Worm (Caenorhabditis elegans) whole organism, L1 larva: ENCODE results near the gene Y39A1A.2.
A peak's percentile ranks its signal among the peaks of the same experiment; 100 is the strongest.

Experiments used
- C34B4.2 ChIP-seq: sonication (generic microtip); optimal IDR thresholded peaks from 2 replicates; lab custom pipeline; 2017; ENCODE audit warnings: mild to moderate bottlenecking, missing genetic modification characterization, missing compliant biosample characterization
- F16B12.6 ChIP-seq: fragments of 150-350 bp; optimal IDR thresholded peaks from 2 replicates; lab custom pipeline; 2014; ENCODE audit warnings: missing biosample characterization, missing genetic modification characterization
- Y116A8C.19 ChIP-seq: sonication (generic microtip); optimal IDR thresholded peaks from 2 replicates; lab custom pipeline; 2016; ENCODE audit warnings: missing compliant biosample characterization, missing genetic modification characterization, borderline replicate concordance
- aha-1 ChIP-seq: fragments of 150-350 bp; optimal IDR thresholded peaks from 2 replicates; lab custom pipeline; 2014; ENCODE audit warnings: missing biosample characterization, missing genetic modification characterization
- aly-2 ChIP-seq: fragments of 150-350 bp; optimal IDR thresholded peaks from 2 replicates; lab custom pipeline; 2014; ENCODE audit warnings: missing biosample characterization, missing genetic modification characterization
- ama-1 ChIP-seq: fragments of 150-350 bp; optimal IDR thresholded peaks from 2 replicates; lab custom pipeline; 2014
- blmp-1 ChIP-seq: fragments of 150-350 bp; optimal IDR thresholded peaks from 2 replicates; lab custom pipeline; 2014; ENCODE audit warnings: missing biosample characterization, missing genetic modification characterization
- ceh-8 ChIP-seq: fragments of 200-800 bp; sonication (Bioruptor generic); optimal IDR thresholded peaks from 2 replicates; lab custom pipeline; 2018; ENCODE audit warnings: mild to moderate bottlenecking, missing genetic modification characterization, moderate library complexity, missing compliant biosample characterization
- ceh-82 ChIP-seq, 3 experiments: fragments of 150-350 bp in 1 of 3; sonication (generic microtip) in 2 of 3; optimal IDR thresholded peaks; 2 replicates each; lab custom pipeline; 2014 to 2017; ENCODE audit warnings: missing biosample characterization in 3 of 3, missing genetic modification characterization in 3 of 3
- ces-1 ChIP-seq: fragments of 150-350 bp; optimal IDR thresholded peaks from 2 replicates; lab custom pipeline; 2014; ENCODE audit warnings: missing biosample characterization, missing genetic modification reagents, missing genetic modification characterization
- dpl-1 ChIP-seq, 3 experiments: fragments of 150-350 bp in 2 of 3; sonication (generic microtip) in 1 of 3; optimal IDR thresholded peaks; 2 replicates each; lab custom pipeline; 2014 to 2017; ENCODE audit warnings: missing biosample characterization in 3 of 3, missing genetic modification characterization in 3 of 3, missing genetic modification reagents in 3 of 3
- dsc-1 ChIP-seq: sonication (generic microtip); optimal IDR thresholded peaks from 2 replicates; lab custom pipeline; 2016; ENCODE audit warnings: mild to moderate bottlenecking, missing genetic modification characterization, missing compliant biosample characterization
- egl-13 ChIP-seq: sonication (generic microtip); optimal IDR thresholded peaks from 2 replicates; lab custom pipeline; 2016; ENCODE audit warnings: missing genotype, missing genetic modification reagents, missing genetic modification characterization, missing compliant biosample characterization
- egl-27 ChIP-seq, 2 experiments: fragments of 150-350 bp in 1 of 2; sonication (generic microtip); optimal IDR thresholded peaks; 3 replicates each; lab custom pipeline; 2017 to 2018; ENCODE audit warnings: missing biosample characterization in 2 of 2, missing genetic modification characterization in 2 of 2, missing genetic modification reagents in 2 of 2
- elt-2 ChIP-seq: sonication (generic microtip); optimal IDR thresholded peaks from 2 replicates; lab custom pipeline; 2016; ENCODE audit warnings: missing genetic modification characterization, mild to moderate bottlenecking, inconsistent platforms, missing compliant biosample characterization, missing genetic modification reagents
- elt-3 ChIP-seq, 6 experiments: fragments of 150-350 bp in 1 of 6; sonication (generic microtip); optimal IDR thresholded peaks; 2 replicates each; lab custom pipeline; 2017 to 2018; ENCODE audit warnings: missing biosample characterization in 6 of 6, missing genetic modification characterization in 6 of 6, inconsistent platforms in 1 of 6
- fkh-10 ChIP-seq: sonication (generic microtip); optimal IDR thresholded peaks from 2 replicates; lab custom pipeline; 2017; ENCODE audit warnings: missing biosample characterization, missing genetic modification reagents, missing genetic modification characterization
- fkh-4 ChIP-seq: sonication (generic microtip); optimal IDR thresholded peaks from 2 replicates; lab custom pipeline; 2016; ENCODE audit warnings: missing compliant biosample characterization, missing genetic modification characterization, borderline replicate concordance
- fkh-8 ChIP-seq: sonication (generic microtip); optimal IDR thresholded peaks from 2 replicates; lab custom pipeline; 2016; ENCODE audit warnings: mild to moderate bottlenecking, missing genetic modification characterization, missing compliant biosample characterization
- fos-1 ChIP-seq: fragments of 150-350 bp; optimal IDR thresholded peaks from 2 replicates; lab custom pipeline; 2014; ENCODE audit warnings: missing biosample characterization, missing genetic modification characterization
- grh-1 ChIP-seq: fragments of 200-800 bp; sonication (Bioruptor generic); IDR thresholded peaks from 2 replicates; pipeline ENCODE4 v1.3.6; 2022; ENCODE audit warnings: missing genetic modification reagents, missing genetic modification characterization, missing compliant biosample characterization
- hlh-17 ChIP-seq: fragments of 200-800 bp; sonication (Bioruptor generic); optimal IDR thresholded peaks from 2 replicates; lab custom pipeline; 2018; ENCODE audit warnings: missing genetic modification characterization, mild to moderate bottlenecking, missing compliant biosample characterization, moderate library complexity, borderline replicate concordance
- hlh-4 ChIP-seq: sonication (generic microtip); optimal IDR thresholded peaks from 2 replicates; lab custom pipeline; 2016; ENCODE audit warnings: mild to moderate bottlenecking, missing genetic modification characterization, missing compliant biosample characterization
- hpl-2 ChIP-seq: fragments of 150-350 bp; optimal IDR thresholded peaks from 2 replicates; lab custom pipeline; 2014; ENCODE audit warnings: missing biosample characterization, missing genetic modification reagents, missing genetic modification characterization
- irx-1 ChIP-seq: sonication (generic microtip); optimal IDR thresholded peaks from 2 replicates; lab custom pipeline; 2016; ENCODE audit warnings: missing genetic modification characterization, missing compliant biosample characterization
- isw-1 ChIP-seq: fragments of 200-800 bp; sonication (Bioruptor generic); IDR thresholded peaks from 2 replicates; pipeline ENCODE4 v1.3.6; 2022; ENCODE audit warnings: missing genetic modification characterization, missing compliant biosample characterization
- jun-1 ChIP-seq: fragments of 150-350 bp; optimal IDR thresholded peaks from 2 replicates; lab custom pipeline; 2014; ENCODE audit warnings: missing biosample characterization, missing genetic modification reagents, missing genetic modification characterization
- lin-14 ChIP-seq: fragments of 200-800 bp; sonication (Bioruptor generic); optimal IDR thresholded peaks from 2 replicates; lab custom pipeline; 2018; ENCODE audit warnings: mild to moderate bottlenecking, missing genetic modification characterization, moderate library complexity, missing compliant biosample characterization
- lin-39 ChIP-seq: fragments of 150-350 bp; optimal IDR thresholded peaks from 2 replicates; lab custom pipeline; 2014; ENCODE audit warnings: missing biosample characterization, missing genetic modification reagents, missing genetic modification characterization
- lir-3 ChIP-seq: sonication (generic microtip); optimal IDR thresholded peaks from 2 replicates; lab custom pipeline; 2016; ENCODE audit warnings: mild to moderate bottlenecking, missing genetic modification characterization, moderate library complexity, missing compliant biosample characterization; ENCODE audit not compliant: poor library complexity
- lsy-2 ChIP-seq, 2 experiments: fragments of 150-350 bp; optimal IDR thresholded peaks; 2 replicates each; lab custom pipeline; 2014; ENCODE audit warnings: missing biosample characterization in 2 of 2, missing genetic modification characterization in 2 of 2
- mdl-1 ChIP-seq, 2 experiments: fragments of 150-350 bp; optimal IDR thresholded peaks; 2 replicates each; lab custom pipeline; 2014 to 2017; ENCODE audit warnings: missing biosample characterization in 2 of 2, missing genetic modification characterization in 2 of 2, inconsistent platforms in 1 of 2
- mef-2 ChIP-seq: fragments of 150-350 bp; optimal IDR thresholded peaks from 2 replicates; lab custom pipeline; 2014; ENCODE audit warnings: missing biosample characterization, missing genetic modification characterization
- mep-1 ChIP-seq: fragments of 150-350 bp; optimal IDR thresholded peaks from 2 replicates; lab custom pipeline; 2014; ENCODE audit warnings: missing biosample characterization, missing genetic modification characterization
- nhr-11 ChIP-seq: fragments of 150-350 bp; optimal IDR thresholded peaks from 2 replicates; lab custom pipeline; 2014; ENCODE audit warnings: missing biosample characterization, missing genetic modification characterization
- nhr-20 ChIP-seq: sonication (generic microtip); optimal IDR thresholded peaks from 2 replicates; lab custom pipeline; 2016; ENCODE audit warnings: mild to moderate bottlenecking, missing genetic modification characterization, missing compliant biosample characterization
- nhr-237 ChIP-seq: fragments of 150-350 bp; optimal IDR thresholded peaks from 2 replicates; lab custom pipeline; 2014; ENCODE audit warnings: missing biosample characterization, missing genetic modification characterization
- nhr-28 ChIP-seq: fragments of 150-350 bp; optimal IDR thresholded peaks from 2 replicates; lab custom pipeline; 2014; ENCODE audit warnings: missing biosample characterization, missing genetic modification characterization
- nhr-76 ChIP-seq: sonication (generic microtip); optimal IDR thresholded peaks from 2 replicates; lab custom pipeline; 2017; ENCODE audit warnings: missing biosample characterization, missing genetic modification characterization
- nhr-77 ChIP-seq: fragments of 150-350 bp; optimal IDR thresholded peaks from 2 replicates; lab custom pipeline; 2014; ENCODE audit warnings: missing biosample characterization, missing genetic modification characterization
- nhr-84 ChIP-seq: sonication (generic microtip); optimal IDR thresholded peaks from 2 replicates; lab custom pipeline; 2017; ENCODE audit warnings: missing biosample characterization, missing genetic modification characterization
- nhr-90 ChIP-seq: sonication (generic microtip); optimal IDR thresholded peaks from 2 replicates; lab custom pipeline; 2016; ENCODE audit warnings: mild to moderate bottlenecking, missing genetic modification characterization, missing compliant biosample characterization; ENCODE audit not compliant: poor library complexity
- pax-3 ChIP-seq: fragments of 200-800 bp; sonication (Bioruptor generic); optimal IDR thresholded peaks from 2 replicates; lab custom pipeline; 2018; ENCODE audit warnings: mild to moderate bottlenecking, missing genetic modification characterization, moderate library complexity, missing compliant biosample characterization
- rnt-1 ChIP-seq: sonication (generic microtip); optimal IDR thresholded peaks from 2 replicates; lab custom pipeline; 2016; ENCODE audit warnings: mild to moderate bottlenecking, missing genetic modification characterization, moderate library complexity, missing compliant biosample characterization
- snpc-4 ChIP-seq: fragments of 150-350 bp; optimal IDR thresholded peaks from 2 replicates; lab custom pipeline; 2014; ENCODE audit warnings: missing biosample characterization, missing genetic modification characterization
- sptf-1 ChIP-seq: fragments of 150-350 bp; optimal IDR thresholded peaks from 2 replicates; lab custom pipeline; 2014; ENCODE audit warnings: missing biosample characterization, missing genetic modification characterization
- swsn-7 ChIP-seq: sonication (generic microtip); optimal IDR thresholded peaks from 2 replicates; lab custom pipeline; 2016; ENCODE audit warnings: missing genetic modification characterization, missing compliant biosample characterization
- unc-130 ChIP-seq: fragments of 150-350 bp; optimal IDR thresholded peaks from 2 replicates; lab custom pipeline; 2017; ENCODE audit warnings: missing biosample characterization, missing genetic modification characterization, inconsistent platforms
- unc-86 ChIP-seq: sonication (generic microtip); optimal IDR thresholded peaks from 2 replicates; lab custom pipeline; 2016; ENCODE audit warnings: missing genetic modification characterization, missing compliant biosample characterization
- xbp-1 ChIP-seq: sonication (generic microtip); optimal IDR thresholded peaks from 2 replicates; lab custom pipeline; 2016; ENCODE audit warnings: missing genetic modification characterization, missing compliant biosample characterization
- zag-1 ChIP-seq: fragments of 150-350 bp; optimal IDR thresholded peaks from 2 replicates; lab custom pipeline; 2014; ENCODE audit warnings: missing biosample characterization, missing genetic modification characterization
- zip-4 ChIP-seq: fragments of 200-800 bp; sonication (Bioruptor generic); optimal IDR thresholded peaks from 2 replicates; lab custom pipeline; 2018; ENCODE audit warnings: mild to moderate bottlenecking, missing genetic modification characterization, moderate library complexity, missing compliant biosample characterization
- ztf-11 ChIP-seq, 2 experiments: sonication (generic microtip); optimal IDR thresholded peaks; 2 replicates each; lab custom pipeline; 2016 to 2017; ENCODE audit warnings: missing genetic modification characterization in 2 of 2, missing biosample characterization in 1 of 2, missing compliant biosample characterization in 1 of 2

The Y39A1A.2 gene

DNA sequence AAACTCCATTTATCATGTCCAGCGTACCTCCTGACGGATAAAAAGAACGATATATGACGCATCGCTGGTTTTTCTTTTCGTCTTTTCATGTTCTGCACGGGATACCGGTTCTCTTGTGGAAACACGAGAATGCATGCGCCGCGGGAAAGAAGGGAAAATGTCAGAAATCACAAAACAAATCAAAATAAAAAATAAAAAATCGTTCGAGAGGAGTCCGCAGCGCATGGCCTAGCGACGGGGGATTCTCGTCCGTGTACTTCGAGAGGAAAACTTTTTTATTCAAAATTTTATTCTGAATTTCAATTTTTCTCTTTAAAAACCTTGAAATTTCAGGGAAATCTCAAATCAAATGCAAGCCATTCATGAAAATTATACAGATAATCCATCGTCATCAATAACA lies 17.8 kb upstream of the Y39A1A.2 start, which contains the start of the genes lron-10 and hpr-9 (continued):
- TF ChIP-seq ceh-82 (tag; optimal IDR thresholded peaks at IDR 0.05; lab: Kevin White, UChicago) (peak in 2 of 3 experiments; percentile 36 to 66), elt-2 (tag; lab: Kevin White, UChicago) (peak; percentile 70), fos-1 (peak; percentile 13), F16B12.6 (peak; percentile 45), blmp-1 (tag; lab: Kevin White, UChicago) (peak; percentile 91), grh-1 (GFP tag; lab: Robert Waterston, UW) (peak; percentile 90), unc-130 (peak; percentile 52), snpc-4 (peak; percentile 32), ces-1 (GFP tag; lab: Kevin White, UChicago) (no peak), unc-86 (tag; lab: Kevin White, UChicago) (peak; percentile 70), isw-1 (GFP tag; lab: Robert Waterston, UW) (peak; percentile 56; the same call in 1 of the 2 replicates), egl-13 (tag; lab: Kevin White, UChicago) (peak; percentile 85), egl-27 (tag; optimal IDR thresholded peaks at IDR 0.05; lab: Kevin White, UChicago) (no peak), mdl-1 (tag; optimal IDR thresholded peaks at IDR 0.05; lab: Kevin White, UChicago) (peak in 1 of 2 experiments; percentile 77), dpl-1 (GFP tag; optimal IDR thresholded peaks at IDR 0.05; lab: Kevin White, UChicago) (peak; percentile 76 to 85 (median 82)), ztf-11 (tag; optimal IDR thresholded peaks at IDR 0.05; lab: Kevin White, UChicago) (peak in 1 of 2 experiments; percentile 96), jun-1 (tag; lab: Kevin White, UChicago) (peak; percentile 28), nhr-77 (tag; lab: Kevin White, UChicago) (peak; percentile 46), mef-2 (tag; lab: Kevin White, UChicago) (no peak), sptf-1 (tag; lab: Kevin White, UChicago) (no peak), fkh-4 (tag; lab: Kevin White, UChicago) (peak; percentile 98), C34B4.2 (tag; lab: Kevin White, UChicago) (peak; percentile 22), nhr-237 (tag; lab: Kevin White, UChicago) (peak; percentile 38), zip-4 (GFP tag; lab: Kevin White, UChicago) (peak; percentile 50), nhr-90 (tag; lab: Kevin White, UChicago) (peak; percentile 97), swsn-7 (tag; lab: Kevin White, UChicago) (peak; percentile 82), fkh-8 (tag; lab: Kevin White, UChicago) (peak; percentile 81), irx-1 (tag; lab: Kevin White, UChicago) (peak; percentile 97), zag-1 (tag; lab: Kevin White, UChicago) (no peak), lsy-2 (tag; optimal IDR thresholded peaks at IDR 0.05; lab: Kevin White, UChicago) (peak; percentile 83 to 86), aha-1 (tag; lab: Kevin White, UChicago) (no peak), lin-14 (peak; percentile 87), mep-1 (peak; percentile 50), Y116A8C.19 (peak; percentile 87), ama-1 (lab: Kevin White, UChicago) (no peak), elt-3 (tag; optimal IDR thresholded peaks at IDR 0.05; lab: Kevin White, UChicago) (peak in 2 of 6 experiments; percentile 73 to 85), hlh-4 (tag; lab: Kevin White, UChicago) (peak; percentile 47), hlh-17 (GFP tag; lab: Kevin White, UChicago) (no peak), rnt-1 (tag; lab: Kevin White, UChicago) (peak; percentile 99), fkh-10 (GFP tag; lab: Kevin White, UChicago) (no peak), lir-3 (tag; lab: Kevin White, UChicago) (peak; percentile 97), nhr-20 (tag; lab: Kevin White, UChicago) (peak; percentile 91), pax-3 (tag; lab: Kevin White, UChicago) (peak; percentile 93), xbp-1 (tag; lab: Kevin White, UChicago) (peak; percentile 84), aly-2 (tag; lab: Kevin White, UChicago) (peak; percentile 49), nhr-76 (tag; lab: Kevin White, UChicago) (no peak), hpl-2 (GFP tag; lab: Kevin White, UChicago) (peak; percentile 17), nhr-28 (tag; lab: Kevin White, UChicago) (no peak), nhr-11 (tag; lab: Kevin White, UChicago) (no peak), dsc-1 (tag; lab: Kevin White, UChicago) (peak; percentile 89), ceh-8 (GFP tag; lab: Kevin White, UChicago) (peak; percentile 74), lin-39 (tag; lab: Kevin White, UChicago) (peak; percentile 58), nhr-84 (no peak)
